Fruit fly (Drosophila melanogaster) whole organism, adult: ENCODE measurements around the gene CG4438.

Experiments used
- CG7101 ChIP-seq: fragments of 200-800 bp; sonication (Bioruptor generic); optimal IDR thresholded peaks from 2 replicates; lab custom pipeline; 2018; ENCODE audit warnings: missing biosample characterization, mild to moderate bottlenecking, missing genetic modification characterization, moderate library complexity
- ovo ChIP-seq: fragments of 200-800 bp; sonication (Bioruptor generic); optimal IDR thresholded peaks from 2 replicates; lab custom pipeline; 2016; ENCODE audit warnings: missing biosample characterization, missing genetic modification characterization

DNA sequence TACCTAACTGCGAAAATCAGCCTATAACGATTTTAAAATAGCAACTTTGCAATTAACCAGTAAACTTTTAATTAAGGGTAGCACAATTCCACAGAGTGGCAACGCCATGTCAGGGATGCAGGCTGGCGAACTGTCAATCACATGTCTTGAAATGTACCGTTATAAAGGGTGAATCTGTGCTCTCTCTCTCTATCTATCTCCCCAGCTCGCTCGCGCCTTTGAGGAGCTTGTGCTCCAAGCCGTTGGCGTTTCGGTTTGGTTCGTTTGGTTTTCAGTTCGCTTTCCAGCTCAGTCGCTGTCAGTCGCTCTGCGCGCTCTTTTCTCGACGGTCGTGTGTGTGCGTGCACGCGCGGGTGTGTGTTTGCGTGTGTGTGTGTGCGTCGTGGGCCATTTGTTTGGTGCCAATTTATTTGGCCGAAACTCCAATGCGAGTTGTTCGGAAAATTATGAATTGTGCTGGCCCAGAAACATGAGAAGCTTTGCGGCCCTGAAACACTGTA is 39.5 kb upstream of the CG4438 start, which contains the start of gene numb:
- TF ChIP-seq ovo (GFP tag; lab: Kevin White, UChicago) = peak; percentile 96
- TF ChIP-seq CG7101 (tag; lab: Kevin White, UChicago) = no peak
